Worm (Caenorhabditis elegans) whole organism, young adult: ENCODE results near the gene C08F1.12.
"Not testable (repeated sequence)": the region's sequence is repeated elsewhere in the genome, so short reads cannot be mapped to it uniquely, and the experiment has no call there.

Experiments used
- B0035.1 ChIP-seq: sonication (generic microtip); optimal IDR thresholded peaks from 2 replicates; lab custom pipeline; 2016; ENCODE audit warnings: missing genetic modification characterization, mild to moderate bottlenecking, missing compliant biosample characterization, missing genotype, missing genetic modification reagents
- D2030.7 ChIP-seq: fragments of 200-800 bp; sonication (Bioruptor generic); IDR thresholded peaks from 2 replicates; pipeline ENCODE4 v1.3.6; 2022; ENCODE audit warnings: missing genetic modification reagents, missing genetic modification characterization, missing compliant biosample characterization
- F22D6.2 ChIP-seq: sonication (generic microtip); optimal IDR thresholded peaks from 2 replicates; lab custom pipeline; 2016; ENCODE audit warnings: mild to moderate bottlenecking, missing genetic modification characterization, missing compliant biosample characterization
- Y79H2A.3 ChIP-seq: fragments of 200-800 bp; sonication (Bioruptor generic); conservative IDR thresholded peaks from 2 replicates; pipeline ENCODE4 v1.3.6; 2022; ENCODE audit warnings: missing genetic modification reagents, missing genetic modification characterization, missing compliant biosample characterization
- ZK185.1 ChIP-seq: sonication (generic microtip); optimal IDR thresholded peaks from 2 replicates; lab custom pipeline; 2016; ENCODE audit warnings: mild to moderate bottlenecking, missing genetic modification characterization, missing compliant biosample characterization; ENCODE audit not compliant: poor library complexity, severe bottlenecking
- ama-1 ChIP-seq, 3 experiments: fragments of 150-350 bp in 1 of 3; sonication (generic microtip) in 2 of 3; optimal IDR thresholded peaks; 2 replicates each; lab custom pipeline; 2014 to 2018; ENCODE audit warnings: missing biosample characterization in 2 of 3, missing genetic modification characterization in 2 of 3, missing genetic modification reagents in 2 of 3
- atf-7 ChIP-seq: sonication (generic microtip); optimal IDR thresholded peaks from 2 replicates; lab custom pipeline; 2017; ENCODE audit warnings: mild to moderate bottlenecking, missing genetic modification characterization, missing compliant biosample characterization
- attf-5 ChIP-seq: fragments of 200-800 bp; sonication (Bioruptor generic); optimal IDR thresholded peaks from 2 replicates; lab custom pipeline; 2018; ENCODE audit warnings: mild to moderate bottlenecking, missing genetic modification characterization, missing compliant biosample characterization
- bed-1 ChIP-seq: fragments of 200-800 bp; sonication (Bioruptor generic); IDR thresholded peaks from 2 replicates; pipeline ENCODE4 v1.3.6; 2022; ENCODE audit warnings: missing genetic modification reagents, missing genetic modification characterization, missing compliant biosample characterization
- ceh-79 ChIP-seq: sonication (generic microtip); optimal IDR thresholded peaks from 2 replicates; lab custom pipeline; 2017; ENCODE audit warnings: mild to moderate bottlenecking, missing genetic modification characterization, missing compliant biosample characterization
- dox-1 ChIP-seq: fragments of 200-800 bp; sonication (Bioruptor generic); IDR thresholded peaks from 2 replicates; pipeline ENCODE4 v1.3.6; 2022; ENCODE audit warnings: missing genetic modification reagents, missing genetic modification characterization, missing compliant biosample characterization
- ets-4 ChIP-seq: fragments of 200-800 bp; sonication (Bioruptor generic); optimal IDR thresholded peaks from 2 replicates; lab custom pipeline; 2018; ENCODE audit warnings: mild to moderate bottlenecking, missing genetic modification characterization, missing compliant biosample characterization
- him-1 ChIP-seq: sonication (generic microtip); optimal IDR thresholded peaks from 2 replicates; lab custom pipeline; 2016; ENCODE audit warnings: missing genotype, missing genetic modification reagents, missing genetic modification characterization, missing compliant biosample characterization
- hlh-26 ChIP-seq: fragments of 200-800 bp; sonication (Bioruptor generic); conservative IDR thresholded peaks from 2 replicates; pipeline ENCODE4 v1.3.6; 2022; ENCODE audit warnings: missing genetic modification reagents, missing genetic modification characterization, missing compliant biosample characterization
- hmg-20 ChIP-seq: fragments of 200-800 bp; sonication (Bioruptor generic); IDR thresholded peaks from 2 replicates; pipeline ENCODE4 v1.3.6; 2022; ENCODE audit warnings: missing genetic modification reagents, missing genetic modification characterization, missing compliant biosample characterization
- lag-1 ChIP-seq: fragments of 200-800 bp; sonication (Bioruptor generic); IDR thresholded peaks from 2 replicates; pipeline ENCODE4 v1.3.6; 2022; ENCODE audit warnings: missing genetic modification reagents, missing genetic modification characterization, missing compliant biosample characterization
- let-607 ChIP-seq, 2 experiments: fragments of 200-800 bp in 1 of 2; sonication (Bioruptor generic) in 1 of 2; sonication (generic microtip) in 1 of 2; optimal IDR thresholded peaks; 2 replicates each; lab custom pipeline; 2016 to 2018; ENCODE audit warnings: mild to moderate bottlenecking in 2 of 2, missing compliant biosample characterization in 2 of 2, missing genetic modification characterization in 2 of 2, moderate library complexity in 2 of 2, missing genotype in 1 of 2
- lin-26 ChIP-seq: fragments of 200-800 bp; sonication (Bioruptor generic); IDR thresholded peaks from 2 replicates; pipeline ENCODE4 v1.3.6; 2022; ENCODE audit warnings: missing genetic modification reagents, missing genetic modification characterization, missing compliant biosample characterization
- lin-35 ChIP-seq, 3 experiments: fragments of 150-350 bp in 2 of 3; sonication (generic microtip) in 1 of 3; optimal IDR thresholded peaks; 2 replicates each; lab custom pipeline; 2014 to 2018; ENCODE audit warnings: missing biosample characterization in 3 of 3, missing genetic modification characterization in 3 of 3, missing genetic modification reagents in 3 of 3
- lin-40 ChIP-seq: sonication (generic microtip); optimal IDR thresholded peaks from 2 replicates; lab custom pipeline; 2016; ENCODE audit warnings: missing genetic modification characterization, mild to moderate bottlenecking, missing compliant biosample characterization, missing genotype, missing genetic modification reagents
- madf-3 ChIP-seq: fragments of 200-800 bp; sonication (Bioruptor generic); IDR thresholded peaks from 2 replicates; pipeline ENCODE4 v1.3.6; 2022; ENCODE audit warnings: missing genetic modification reagents, missing genetic modification characterization, missing compliant biosample characterization
- madf-6 ChIP-seq: fragments of 200-800 bp; sonication (Bioruptor generic); IDR thresholded peaks from 2 replicates; pipeline ENCODE4 v1.3.6; 2022; ENCODE audit warnings: missing genetic modification reagents, missing genetic modification characterization, missing compliant biosample characterization
- mcd-1 ChIP-seq: fragments of 200-800 bp; sonication (Bioruptor generic); IDR thresholded peaks from 2 replicates; pipeline ENCODE4 v1.3.6; 2022; ENCODE audit warnings: missing genetic modification reagents, missing genetic modification characterization, missing compliant biosample characterization
- nfyb-1 ChIP-seq: fragments of 200-800 bp; sonication (Bioruptor generic); IDR thresholded peaks from 2 replicates; pipeline ENCODE4 v1.3.6; 2022; ENCODE audit warnings: missing genetic modification reagents, missing genetic modification characterization, missing compliant biosample characterization
- nhr-27 ChIP-seq: fragments of 200-800 bp; sonication (Bioruptor generic); optimal IDR thresholded peaks from 2 replicates; lab custom pipeline; 2018; ENCODE audit warnings: mild to moderate bottlenecking, missing genetic modification characterization, moderate library complexity, missing compliant biosample characterization
- nhr-80 ChIP-seq: sonication (generic microtip); optimal IDR thresholded peaks from 2 replicates; lab custom pipeline; 2016; ENCODE audit warnings: missing genetic modification characterization, missing compliant biosample characterization
- rec-8 ChIP-seq, 2 experiments: sonication (generic microtip); optimal IDR thresholded peaks; 2 replicates each; lab custom pipeline; 2016; ENCODE audit warnings: mild to moderate bottlenecking in 2 of 2, missing genetic modification characterization in 2 of 2, missing genetic modification reagents in 2 of 2, missing genotype in 2 of 2, missing biosample characterization in 1 of 2, missing compliant biosample characterization in 1 of 2, moderate library complexity in 1 of 2
- repo-1 ChIP-seq: sonication (generic microtip); optimal IDR thresholded peaks from 2 replicates; lab custom pipeline; 2017; ENCODE audit warnings: mild to moderate bottlenecking, missing genetic modification characterization, missing compliant biosample characterization
- snpc-1.1 ChIP-seq: sonication (generic microtip); optimal IDR thresholded peaks from 2 replicates; lab custom pipeline; 2017; ENCODE audit warnings: missing genetic modification characterization, mild to moderate bottlenecking, missing compliant biosample characterization, antibody characterized with exemption, moderate library complexity, missing genotype, missing genetic modification reagents; ENCODE audit not compliant: insufficient read depth
- snpc-4 ChIP-seq, 5 experiments: fragments of 150-350 bp in 1 of 5; sonication (generic microtip) in 4 of 5; optimal IDR thresholded peaks; 2 replicates each; lab custom pipeline; 2014 to 2018; ENCODE audit warnings: missing genetic modification characterization in 5 of 5, missing biosample characterization in 3 of 5, antibody characterized with exemption in 2 of 5, mild to moderate bottlenecking in 2 of 5, missing compliant biosample characterization in 2 of 5, missing genotype in 2 of 5, moderate library complexity in 2 of 5, missing genetic modification reagents in 1 of 5
- ztf-18 ChIP-seq: sonication (generic microtip); optimal IDR thresholded peaks from 2 replicates; lab custom pipeline; 2016; ENCODE audit warnings: missing genotype, mild to moderate bottlenecking, missing genetic modification characterization, missing compliant biosample characterization
- ztf-25 ChIP-seq: fragments of 200-800 bp; sonication (Bioruptor generic); IDR thresholded peaks from 2 replicates; pipeline ENCODE4 v1.3.6; 2022; ENCODE audit warnings: missing genetic modification reagents, missing genetic modification characterization, missing compliant biosample characterization

The C08F1.12 gene

ce11 chrII:1786209-1786608 lies 20.0 kb downstream of the C08F1.12 start, which contains the start of gene C08F1.10:
C08F1.10 (minus strand) TSS chrII:1786309.
- TF ChIP-seq madf-6 (GFP tag; lab: Robert Waterston, UW) (no peak), ama-1 (optimal IDR thresholded peaks at IDR 0.05; lab: Kevin White, UChicago) (no peak), ama-1 (GFP tag; optimal IDR thresholded peaks at IDR 0.05; lab: Kevin White, UChicago) (no peak), ztf-25 (GFP tag; lab: Robert Waterston, UW) (no peak), hmg-20 (GFP tag; lab: Robert Waterston, UW) (no peak), ets-4 (GFP tag; lab: Kevin White, UChicago) (no peak), ztf-18 (tag; lab: Kevin White, UChicago) (no peak), nfyb-1 (no peak), nhr-27 (tag; lab: Kevin White, UChicago) (no peak), ZK185.1 (tag; lab: Kevin White, UChicago) (no peak), bed-1 (no peak)

DNA sequence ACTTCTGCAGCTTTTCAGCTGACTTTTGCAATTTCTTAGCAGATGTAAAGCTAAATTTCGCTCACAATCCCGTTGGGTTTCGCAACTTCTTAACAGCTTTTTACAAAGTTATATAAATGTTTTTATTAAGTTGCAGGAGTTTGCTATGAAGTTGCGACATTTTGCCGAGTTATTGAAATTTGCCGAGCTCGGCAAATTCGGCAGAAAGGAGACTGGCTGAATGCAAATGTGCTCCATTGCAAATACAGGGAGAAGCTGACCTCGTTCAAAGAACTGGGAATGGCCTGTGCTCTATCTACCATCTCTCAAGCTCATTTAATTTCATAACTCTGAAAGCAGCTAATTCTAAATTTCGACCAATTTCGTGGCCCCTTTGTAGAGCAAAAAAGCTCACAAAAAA lies 21.5 kb downstream of the C08F1.12 start, which contains the start of gene C08F1.11:
Gene C08F1.11, minus strand, starts transcription at position 101 of the 400 bp plus-strand sequence.
- no peak for TF ChIP-seq atf-7 (tag; lab: Kevin White, UChicago)
- TF ChIP-seq madf-3 (GFP tag; lab: Robert Waterston, UW): no peak
- no peak for TF ChIP-seq hlh-26 (GFP tag; lab: Robert Waterston, UW)
- TF ChIP-seq nhr-80 (tag; lab: Kevin White, UChicago): no peak
- TF ChIP-seq ceh-79 (tag; lab: Kevin White, UChicago): no peak
- no peak for TF ChIP-seq Y79H2A.3 (GFP tag; lab: Robert Waterston, UW)
- TF ChIP-seq lin-26: no peak
- no peak for TF ChIP-seq lin-35 (GFP tag; optimal IDR thresholded peaks at IDR 0.05; lab: Kevin White, UChicago)
- no peak for TF ChIP-seq dox-1 (GFP tag; lab: Robert Waterston, UW)
- no peak for TF ChIP-seq rec-8 (tag; optimal IDR thresholded peaks at IDR 0.05; lab: Kevin White, UChicago)
- no peak for TF ChIP-seq D2030.7 (GFP tag; lab: Robert Waterston, UW)
- no peak for TF ChIP-seq F22D6.2 (tag; lab: Kevin White, UChicago)
- TF ChIP-seq let-607 (tag; optimal IDR thresholded peaks at IDR 0.05; lab: Kevin White, UChicago): no peak
- TF ChIP-seq mcd-1: no peak

ce11 chrII:1782474-1782873 lies 23.8 kb downstream of the C08F1.12 start, which contains the start of gene math-4:
math-4 (minus strand) TSS chrII:1782574.
- TF ChIP-seq snpc-1.1 (tag; lab: Kevin White, UChicago): no peak
- TF ChIP-seq, all 124 proteins: peak for 0

ce11 chrII:1775234-1775633 lies 31.0 kb downstream of the C08F1.12 start, which contains the start of gene F36H5.14:
F36H5.14 (plus strand) TSS chrII:1775534.
- not testable (repeated sequence) for TF ChIP-seq lin-40, him-1, repo-1 (tag; lab: Kevin White, UChicago)

- TF ChIP-seq dox-1 (GFP tag; lab: Robert Waterston, UW): no peak
- no peak for TF ChIP-seq lin-35 (GFP tag; optimal IDR thresholded peaks at IDR 0.05; lab: Kevin White, UChicago)
- no peak for TF ChIP-seq attf-5 (GFP tag; lab: Kevin White, UChicago)
- TF ChIP-seq ets-4 (GFP tag; lab: Kevin White, UChicago): no peak
- TF ChIP-seq B0035.1 (tag; lab: Kevin White, UChicago): no peak
- no peak for TF ChIP-seq D2030.7 (GFP tag; lab: Robert Waterston, UW)
- TF ChIP-seq lag-1: no peak
- TF ChIP-seq snpc-4 (GFP tag; optimal IDR thresholded peaks at IDR 0.05; lab: Kevin White, UChicago): no peak
- no peak for TF ChIP-seq snpc-4 (tag; optimal IDR thresholded peaks at IDR 0.05; lab: Kevin White, UChicago)
Measured at ce11 chrII:1771785-1772184, 34.5 kb downstream of the C08F1.12 start, which contains the start of gene math-3. math-3 (plus strand) TSS chrII:1772085.
